Fruit fly (Drosophila melanogaster): ENCODE results near the gene Dhc62B.

DNA sequence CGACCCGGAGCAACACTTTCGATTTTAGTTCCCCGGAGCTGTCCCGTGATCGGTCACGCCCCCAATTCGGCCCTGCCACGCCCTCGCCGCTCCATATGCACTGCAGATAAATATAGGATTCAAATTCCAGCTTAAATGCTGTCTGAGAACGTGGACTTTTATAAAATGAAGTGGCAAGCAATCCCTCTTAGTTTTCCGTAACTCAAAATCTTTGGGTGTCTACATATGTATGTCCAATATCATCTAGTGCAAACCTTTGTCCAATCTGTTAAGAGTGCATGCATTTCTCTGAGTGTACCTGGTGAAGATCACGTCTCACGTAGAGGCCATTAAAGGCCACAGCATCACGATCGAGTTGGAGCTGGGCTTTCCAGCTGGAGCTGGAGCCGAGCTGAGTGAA is 61.0 kb downstream of the Dhc62B start:
- TF ChIP-seq CG8478 (optimal IDR thresholded peaks at IDR 0.05): no peak
- no peak for TF ChIP-seq CTCF (optimal IDR thresholded peaks at IDR 0.05)
